Fruit fly (Drosophila melanogaster) whole organism, wandering third instar larva: Measurements from ENCODE around the gene CG11109.

Experiments used
- Abd-B ChIP-seq: fragments of >200 bp; optimal IDR thresholded peaks from 2 replicates; lab custom pipeline; 2017; ENCODE audit warnings: missing biosample characterization, missing genetic modification characterization
- CG32264 ChIP-seq: fragments of 200-800 bp; sonication (Bioruptor generic); optimal IDR thresholded peaks from 2 replicates; lab custom pipeline; 2016; ENCODE audit warnings: missing biosample characterization, missing genetic modification characterization
- CG9705 ChIP-seq: fragments of 200-800 bp; sonication (Bioruptor generic); optimal IDR thresholded peaks from 2 replicates; lab custom pipeline; 2018; ENCODE audit warnings: missing biosample characterization, mild to moderate bottlenecking, missing genetic modification characterization
- CrebA ChIP-seq: fragments of 200-800 bp; sonication (Bioruptor generic); optimal IDR thresholded peaks from 2 replicates; lab custom pipeline; 2016; ENCODE audit warnings: missing biosample characterization, mild to moderate bottlenecking, missing genetic modification characterization, borderline replicate concordance
- Dfd ChIP-seq: fragments of >200 bp; optimal IDR thresholded peaks from 2 replicates; lab custom pipeline; 2017; ENCODE audit warnings: missing biosample characterization, missing genetic modification characterization
- Dif ChIP-seq: fragments of 200-275, 200-300 bp; sonication (Bioruptor generic); optimal IDR thresholded peaks from 2 replicates; lab custom pipeline; 2018; ENCODE audit warnings: missing biosample characterization, missing genetic modification characterization; ENCODE audit not compliant: partially characterized antibody
- GATAd ChIP-seq: sonication (Bioruptor generic); optimal IDR thresholded peaks from 2 replicates; lab custom pipeline; 2016; ENCODE audit warnings: missing biosample characterization, missing genetic modification characterization
- HLH106 ChIP-seq: fragments of 200-800 bp; optimal IDR thresholded peaks from 3 replicates; lab custom pipeline; 2019; ENCODE audit warnings: missing biosample characterization, mild to moderate bottlenecking, missing genetic modification characterization, moderate library complexity
- Hnf4 ChIP-seq: fragments of 200-800 bp; sonication (Bioruptor generic); optimal IDR thresholded peaks from 2 replicates; lab custom pipeline; 2016; ENCODE audit warnings: missing biosample characterization, mild to moderate bottlenecking, missing genetic modification characterization
- Hr78 ChIP-seq: fragments of >200 bp; optimal IDR thresholded peaks from 2 replicates; lab custom pipeline; 2017; ENCODE audit warnings: missing biosample characterization, missing genetic modification characterization
- Hr83 ChIP-seq: fragments of 200-300 bp; sonication (Bioruptor generic); optimal IDR thresholded peaks from 2 replicates; lab custom pipeline; 2016; ENCODE audit warnings: missing biosample characterization, mild to moderate bottlenecking, missing genetic modification characterization, moderate library complexity; ENCODE audit not compliant: poor library complexity, severe bottlenecking
- Jra ChIP-seq: sonication (Bioruptor generic); optimal IDR thresholded peaks from 2 replicates; lab custom pipeline; 2016; ENCODE audit warnings: missing biosample characterization, missing genetic modification characterization
- Mio ChIP-seq: sonication (Bioruptor generic); optimal IDR thresholded peaks from 2 replicates; lab custom pipeline; 2016; ENCODE audit warnings: missing biosample characterization, missing genetic modification characterization
- Myc ChIP-seq: fragments of >200 bp; optimal IDR thresholded peaks from 2 replicates; lab custom pipeline; 2017
- N ChIP-seq: fragments of >200 bp; optimal IDR thresholded peaks from 2 replicates; lab custom pipeline; 2018; ENCODE audit warnings: missing biosample characterization, missing external identifiers, missing genetic modification characterization
- OdsH ChIP-seq: fragments of 200-800 bp; sonication (Bioruptor generic); optimal IDR thresholded peaks from 2 replicates; lab custom pipeline; 2016; ENCODE audit warnings: missing biosample characterization, mild to moderate bottlenecking, missing genetic modification characterization
- Rel ChIP-seq, 2 experiments: fragments of 200-800 bp; sonication (Bioruptor generic) in 1 of 2; optimal IDR thresholded peaks; 2 replicates in 1 of 2; 3 replicates in 1 of 2; lab custom pipeline; 2016 to 2019; ENCODE audit warnings: mild to moderate bottlenecking in 2 of 2, missing biosample characterization in 2 of 2, missing genetic modification characterization in 2 of 2, moderate library complexity in 1 of 2
- Sp1 ChIP-seq: fragments of 200-800 bp; sonication (Bioruptor generic); optimal IDR thresholded peaks from 3 replicates; lab custom pipeline; 2019; ENCODE audit warnings: missing biosample characterization, mild to moderate bottlenecking, missing genetic modification characterization, moderate library complexity
- Vsx2 ChIP-seq: fragments of 200-300, 225-300 bp; sonication (Bioruptor generic); optimal IDR thresholded peaks from 2 replicates; lab custom pipeline; 2018; ENCODE audit warnings: missing biosample characterization, missing genetic modification characterization; ENCODE audit not compliant: partially characterized antibody
- br ChIP-seq: fragments of 200-800 bp; sonication (Bioruptor generic); optimal IDR thresholded peaks from 2 replicates; lab custom pipeline; 2016; ENCODE audit warnings: missing biosample characterization, missing genetic modification characterization
- brk ChIP-seq: fragments of 200-800 bp; sonication (Bioruptor generic); optimal IDR thresholded peaks from 2 replicates; lab custom pipeline; 2016; ENCODE audit warnings: missing biosample characterization, mild to moderate bottlenecking, missing genetic modification characterization
- dl ChIP-seq, 2 experiments: fragments of 175-275, 200-275 bp in 1 of 2; fragments of 200-275 bp in 1 of 2; sonication (Bioruptor generic); optimal IDR thresholded peaks; lab custom pipeline; 2018; ENCODE audit warnings: mild to moderate bottlenecking in 2 of 2, missing biosample characterization in 2 of 2, missing genetic modification characterization in 2 of 2, moderate library complexity in 2 of 2; ENCODE audit not compliant: partially characterized antibody in 2 of 2, insufficient read depth in 1 of 2
- dmrt93B ChIP-seq: fragments of 200-800 bp; sonication (Bioruptor generic); optimal IDR thresholded peaks from 2 replicates; lab custom pipeline; 2018; ENCODE audit warnings: missing biosample characterization, mild to moderate bottlenecking, missing genetic modification characterization
- dsf ChIP-seq: sonication (Bioruptor generic); optimal IDR thresholded peaks from 2 replicates; lab custom pipeline; 2016; ENCODE audit warnings: missing biosample characterization, missing genetic modification characterization, borderline replicate concordance
- ey ChIP-seq: fragments of 200-800 bp; sonication (Bioruptor generic); optimal IDR thresholded peaks from 2 replicates; lab custom pipeline; 2016; ENCODE audit warnings: missing biosample characterization, missing genetic modification characterization
- foxo ChIP-seq, 2 experiments: fragments of 200-800 bp; sonication (Bioruptor generic); optimal IDR thresholded peaks; 2 replicates in 1 of 2; 3 replicates in 1 of 2; lab custom pipeline; 2016 to 2017; ENCODE audit warnings: missing biosample characterization in 2 of 2, missing genetic modification characterization in 2 of 2
- fru ChIP-seq: fragments of 200-800 bp; sonication (Bioruptor generic); optimal IDR thresholded peaks from 3 replicates; lab custom pipeline; 2016; ENCODE audit warnings: missing biosample characterization, mild to moderate bottlenecking, missing genetic modification characterization
- h ChIP-seq: fragments of 200-800 bp; sonication (Bioruptor generic); optimal IDR thresholded peaks from 3 replicates; lab custom pipeline; 2016; ENCODE audit warnings: missing biosample characterization, mild to moderate bottlenecking, missing genetic modification characterization
- jim ChIP-seq: fragments of 175-275, 200-325 bp; sonication (Bioruptor generic); optimal IDR thresholded peaks from 2 replicates; lab custom pipeline; 2016; ENCODE audit warnings: missing biosample characterization, mild to moderate bottlenecking, missing genetic modification characterization
- lola ChIP-seq: fragments of >200 bp; optimal IDR thresholded peaks from 2 replicates; lab custom pipeline; 2017; ENCODE audit warnings: missing biosample characterization, missing genetic modification characterization
- pan ChIP-seq: fragments of >200 bp; optimal IDR thresholded peaks from 2 replicates; lab custom pipeline; 2017
- psq ChIP-seq: fragments of 200-800 bp; sonication (Bioruptor generic); optimal IDR thresholded peaks from 3 replicates; lab custom pipeline; 2017; ENCODE audit warnings: missing biosample characterization, mild to moderate bottlenecking, missing genetic modification characterization, moderate library complexity
- rgr ChIP-seq: fragments of 200-800 bp; sonication (Bioruptor generic); optimal IDR thresholded peaks from 3 replicates; lab custom pipeline; 2016; ENCODE audit warnings: missing biosample characterization, mild to moderate bottlenecking, missing genetic modification characterization
- sage ChIP-seq: fragments of 200-800 bp; sonication (Bioruptor generic); optimal IDR thresholded peaks from 2 replicates; lab custom pipeline; 2016; ENCODE audit warnings: missing biosample characterization, mild to moderate bottlenecking, missing genetic modification characterization
- sv ChIP-seq: fragments of 200-800 bp; sonication (Bioruptor generic); optimal IDR thresholded peaks from 3 replicates; lab custom pipeline; 2016; ENCODE audit warnings: missing biosample characterization, missing genetic modification characterization
- tai ChIP-seq: sonication (Bioruptor generic); optimal IDR thresholded peaks from 2 replicates; lab custom pipeline; 2016; ENCODE audit warnings: missing biosample characterization, missing genetic modification characterization
- usp ChIP-seq: fragments of >200 bp; optimal IDR thresholded peaks from 2 replicates; lab custom pipeline; 2017; ENCODE audit warnings: missing biosample characterization, missing genetic modification characterization
- woc ChIP-seq: sonication (Bioruptor generic); optimal IDR thresholded peaks from 2 replicates; lab custom pipeline; 2016; ENCODE audit warnings: missing biosample characterization, mild to moderate bottlenecking, missing genetic modification characterization

Gene CG11109

dm6 chr3L:22864254-22865060 lies 7.5 kb upstream of the CG11109 start, which contains the start of gene CG33170:
Gene CG33170 (plus strand): TSS chr3L:22864600.
- TF ChIP-seq Jra (GFP tag; lab: Kevin White, UChicago), result peak; percentile 62
- TF ChIP-seq foxo (GFP tag; optimal IDR thresholded peaks at IDR 0.05; lab: Kevin White, UChicago), result no peak
- TF ChIP-seq br (GFP tag; lab: Kevin White, UChicago), result peak; percentile 2
- no peak for TF ChIP-seq Rel (GFP tag; optimal IDR thresholded peaks at IDR 0.05; lab: Kevin White, UChicago)
- TF ChIP-seq Rel (tag; optimal IDR thresholded peaks at IDR 0.05; lab: Kevin White, UChicago), result peak; percentile 15
- TF ChIP-seq, all 38 proteins: peak for 3

- TF ChIP-seq GATAd (GFP tag; lab: Kevin White, UChicago) (no peak), Rel (GFP tag; optimal IDR thresholded peaks at IDR 0.05; lab: Kevin White, UChicago) (peak; percentile 62), Rel (tag; optimal IDR thresholded peaks at IDR 0.05; lab: Kevin White, UChicago) (peak; percentile 7), Myc (lab: Kevin White, UChicago) (no peak), sv (peak; percentile 39), fru (GFP tag; lab: Kevin White, UChicago) (peak; percentile 62), jim (GFP tag; lab: Kevin White, UChicago) (no peak), Hr83 (GFP tag; lab: Kevin White, UChicago) (no peak), brk (GFP tag; lab: Kevin White, UChicago) (peak; percentile 43), Hr78 (no peak), CrebA (GFP tag; lab: Kevin White, UChicago) (peak; percentile 50), lola (GFP tag; lab: Kevin White, UChicago) (no peak), br (GFP tag; lab: Kevin White, UChicago) (peak; percentile 48), Mio (GFP tag; lab: Kevin White, UChicago) (no peak), Vsx2 (GFP tag; lab: Kevin White, UChicago) (no peak), woc (peak; percentile 55), Dif (GFP tag; lab: Kevin White, UChicago) (no peak), dl (GFP tag; optimal IDR thresholded peaks at IDR 0.05; lab: Kevin White, UChicago; ENCODE audit: insufficient read depth in 1 of 2, partially characterized antibody in 2 of 2) (no peak), CG32264 (no peak), foxo (GFP tag; optimal IDR thresholded peaks at IDR 0.05; lab: Kevin White, UChicago) (peak in 1 of 2 experiments; percentile 80), dsf (GFP tag; lab: Kevin White, UChicago) (peak; percentile 16), sage (GFP tag; lab: Kevin White, UChicago) (peak; percentile 87), psq (GFP tag; lab: Kevin White, UChicago) (peak; percentile 57), usp (GFP tag; lab: Kevin White, UChicago) (no peak), h (peak; percentile 69), Dfd (no peak), rgr (GFP tag; lab: Kevin White, UChicago) (peak; percentile 65), CG9705 (GFP tag; lab: Kevin White, UChicago) (no peak), Abd-B (GFP tag; lab: Kevin White, UChicago) (no peak), OdsH (GFP tag; lab: Kevin White, UChicago) (peak; percentile 70), N (no peak), tai (GFP tag; lab: Kevin White, UChicago) (peak; percentile 44), dmrt93B (GFP tag; lab: Kevin White, UChicago) (no peak), Sp1 (GFP tag; lab: Kevin White, UChicago) (peak; percentile 58), HLH106 (tag; lab: Kevin White, UChicago) (peak; percentile 65), ey (GFP tag; lab: Kevin White, UChicago) (peak; percentile 12), pan (lab: Kevin White, UChicago) (no peak), Jra (GFP tag; lab: Kevin White, UChicago) (no peak), Hnf4 (peak; percentile 56)
- TF ChIP-seq, all 38 proteins: peak for 19
These were observed 7.0 kb upstream of the CG11109 start for dm6 chr3L:22865061-22865418.
